Fruit fly (Drosophila melanogaster): ENCODE data around the gene CG11608.

CG11608 gene

DNA sequence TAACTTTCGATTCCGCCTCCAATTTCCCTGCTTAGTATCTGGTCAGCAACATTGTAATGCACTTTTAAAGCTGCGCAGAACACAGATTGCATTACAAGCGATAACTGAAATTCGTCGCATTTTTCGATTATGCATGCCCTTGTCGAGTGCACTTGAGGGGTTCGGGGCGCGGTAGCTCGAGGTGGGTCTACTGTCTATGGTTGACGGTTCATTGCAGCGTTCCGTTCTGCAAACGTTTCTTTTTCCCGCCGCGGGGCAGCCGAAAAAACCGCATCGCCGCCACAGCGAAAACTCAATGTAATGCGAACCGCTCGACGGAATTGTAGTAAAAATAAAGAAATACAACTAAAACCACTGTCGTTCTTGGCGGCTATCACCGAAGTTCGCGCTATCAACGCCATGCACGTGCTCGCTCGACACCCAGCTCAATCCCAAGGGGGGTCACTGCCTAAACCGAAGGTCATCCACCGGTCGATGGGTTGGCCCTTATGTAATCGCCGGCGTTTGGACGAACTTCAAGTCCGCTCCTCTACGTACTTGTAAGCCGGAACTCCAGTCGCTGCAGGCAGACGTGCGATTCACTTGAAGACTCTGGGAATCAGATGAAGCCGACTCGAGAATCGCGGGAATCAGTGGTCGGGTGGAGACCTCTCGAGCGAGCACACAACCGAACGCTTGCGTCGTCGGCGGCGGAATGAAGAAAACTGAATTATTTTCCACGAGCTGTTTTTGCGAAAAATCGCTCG lies 50.6 kb downstream of the CG11608 start, which contains the start of gene kar:
TSS of gene kar (minus strand) at position 696 of the 746 bp plus-strand sequence.
- peak; percentile 3 for TF ChIP-seq cic (GFP tag; optimal IDR thresholded peaks at IDR 0.05)
- no peak for TF ChIP-seq ovo (GFP tag; optimal IDR thresholded peaks at IDR 0.05)
- peak; percentile 88 for TF ChIP-seq Mnt (GFP tag; optimal IDR thresholded peaks at IDR 0.05)
- no peak for TF ChIP-seq CG14711 (tag; optimal IDR thresholded peaks at IDR 0.05)
- no peak for TF ChIP-seq bab1 (GFP tag; optimal IDR thresholded peaks at IDR 0.05)
- TF ChIP-seq CG11617 (GFP tag; optimal IDR thresholded peaks at IDR 0.05) = no peak
- peak; percentile 100 for TF ChIP-seq tj (GFP tag; optimal IDR thresholded peaks at IDR 0.05)
- TF ChIP-seq CG33017 (tag; optimal IDR thresholded peaks at IDR 0.05) = peak; percentile 15
- no peak for TF ChIP-seq Clk (GFP tag; optimal IDR thresholded peaks at IDR 0.05)
- no peak for TF ChIP-seq kay (GFP tag; ENCODE audit: borderline replicate concordance)
- TF ChIP-seq CG7101 (tag; optimal IDR thresholded peaks at IDR 0.05) = no peak
- no peak for TF ChIP-seq Hr96 (GFP tag; optimal IDR thresholded peaks at IDR 0.05)
- no peak for TF ChIP-seq CG5204 (GFP tag; optimal IDR thresholded peaks at IDR 0.05)
- no peak for TF ChIP-seq toe (GFP tag; optimal IDR thresholded peaks at IDR 0.05)
- TF ChIP-seq CG7045 (GFP tag; optimal IDR thresholded peaks at IDR 0.05) = no peak
- no peak for TF ChIP-seq CG1620 (GFP tag; optimal IDR thresholded peaks at IDR 0.05)
- no peak for TF ChIP-seq CG12768 (GFP tag; optimal IDR thresholded peaks at IDR 0.05)
- TF ChIP-seq pad (GFP tag; optimal IDR thresholded peaks at IDR 0.05) = no peak
- no peak for TF ChIP-seq cnc (optimal IDR thresholded peaks at IDR 0.05)
- TF ChIP-seq Crg-1 (GFP tag; optimal IDR thresholded peaks at IDR 0.05) = no peak
